Fruit fly (Drosophila melanogaster) whole organism, embryonic: ENCODE data around the gene CG14191.

Source experiments
- CkIIα-i1 ChIP-seq: fragments of 200-800 bp; sonication (Bioruptor generic); IDR thresholded peaks from 2 replicates; pipeline ENCODE4 v1.3.6; 2022; ENCODE audit warnings: missing biosample characterization, missing genetic modification characterization
- Opbp ChIP-seq: fragments of 200-800 bp; sonication (Bioruptor generic); IDR thresholded peaks from 3 replicates; pipeline ENCODE4 v1.3.6; 2022; ENCODE audit warnings: missing biosample characterization, missing genetic modification characterization; ENCODE audit not compliant: partially characterized antibody
- lab ChIP-seq: fragments of 200-800 bp; sonication (Bioruptor generic); optimal IDR thresholded peaks from 3 replicates; lab custom pipeline; 2017; ENCODE audit warnings: missing biosample characterization, missing genetic modification characterization, mild to moderate bottlenecking, moderate library complexity, missing genetic modification reagents
- scrt ChIP-seq: fragments of 200-800 bp; sonication (Bioruptor generic); optimal IDR thresholded peaks from 2 replicates; lab custom pipeline; 2018; ENCODE audit warnings: missing biosample characterization, mild to moderate bottlenecking, missing genetic modification characterization, moderate library complexity

dm6 chrX:19077420-19077819, 4.0 kb upstream of the CG14191 start, which contains the start of gene CG7406:
- TF ChIP-seq CkIIα-i1 (GFP tag; lab: Robert Waterston, UW) (no peak), Opbp (no peak), lab (no peak), scrt (GFP tag; lab: Kevin White, UChicago) (no peak)
